Fruit fly (Drosophila melanogaster) whole organism, embryonic: ENCODE data around the gene mRpL14.

Source experiments
- CG14860 ChIP-seq: fragments of 200-800 bp; sonication (Bioruptor generic); IDR thresholded peaks from 3 replicates; pipeline ENCODE4 v1.3.6; 2022; ENCODE audit warnings: missing biosample characterization, missing genetic modification characterization; ENCODE audit not compliant: partially characterized antibody
- CG2199 ChIP-seq: fragments of 200-800 bp; sonication (Bioruptor generic); IDR thresholded peaks from 3 replicates; pipeline ENCODE4 v1.3.6; 2022; ENCODE audit warnings: missing biosample characterization, missing genetic modification characterization
- CG32772 ChIP-seq: fragments of 200-800 bp; sonication (Bioruptor generic); IDR thresholded peaks from 2 replicates; pipeline ENCODE4 v1.3.6; 2022; ENCODE audit warnings: missing biosample characterization, missing genetic modification characterization
- E2f2 ChIP-seq: fragments of 200-800 bp; sonication (Bioruptor generic); IDR thresholded peaks from 2 replicates; pipeline ENCODE4 v1.3.6; 2022; ENCODE audit warnings: missing biosample characterization, missing genetic modification characterization
- Fer2 ChIP-seq: fragments of 200-800 bp; sonication (Bioruptor generic); optimal IDR thresholded peaks from 2 replicates; lab custom pipeline; 2018; ENCODE audit warnings: missing biosample characterization, mild to moderate bottlenecking, missing genetic modification characterization, moderate library complexity
- Hmx ChIP-seq: fragments of 200-800 bp; sonication (Bioruptor generic); optimal IDR thresholded peaks from 2 replicates; lab custom pipeline; 2016; ENCODE audit warnings: missing biosample characterization, missing genetic modification characterization
- Six4 ChIP-seq: fragments of 200-800 bp; sonication (Bioruptor generic); optimal IDR thresholded peaks from 2 replicates; lab custom pipeline; 2016; ENCODE audit warnings: missing biosample characterization, missing genetic modification characterization
- ap ChIP-seq: fragments of 200-800 bp; sonication (Bioruptor generic); IDR thresholded peaks from 2 replicates; pipeline ENCODE4 v1.3.6; 2022; ENCODE audit warnings: missing biosample characterization, missing genetic modification characterization
- crol ChIP-seq: fragments of 200-800 bp; sonication (Bioruptor generic); IDR thresholded peaks from 2 replicates; pipeline ENCODE4 v1.3.6; 2022; ENCODE audit warnings: missing biosample characterization, missing genetic modification characterization
- dpn ChIP-seq, 2 experiments: fragments of 200-800 bp; sonication (Bioruptor generic); optimal IDR thresholded peaks; 3 replicates each; lab custom pipeline; 2016; ENCODE audit warnings: missing biosample characterization in 2 of 2, missing genetic modification characterization in 2 of 2
- h ChIP-seq: fragments of >200 bp; optimal IDR thresholded peaks from 2 replicates; lab custom pipeline; 2017
- her ChIP-seq: fragments of 200-800 bp; sonication (Bioruptor generic); optimal IDR thresholded peaks from 2 replicates; lab custom pipeline; 2016; ENCODE audit warnings: missing biosample characterization, missing genetic modification characterization
- sug ChIP-seq: fragments of 200-800 bp; optimal IDR thresholded peaks from 2 replicates; lab custom pipeline; 2019; ENCODE audit warnings: missing biosample characterization, mild to moderate bottlenecking, missing genetic modification characterization, moderate library complexity

DNA sequence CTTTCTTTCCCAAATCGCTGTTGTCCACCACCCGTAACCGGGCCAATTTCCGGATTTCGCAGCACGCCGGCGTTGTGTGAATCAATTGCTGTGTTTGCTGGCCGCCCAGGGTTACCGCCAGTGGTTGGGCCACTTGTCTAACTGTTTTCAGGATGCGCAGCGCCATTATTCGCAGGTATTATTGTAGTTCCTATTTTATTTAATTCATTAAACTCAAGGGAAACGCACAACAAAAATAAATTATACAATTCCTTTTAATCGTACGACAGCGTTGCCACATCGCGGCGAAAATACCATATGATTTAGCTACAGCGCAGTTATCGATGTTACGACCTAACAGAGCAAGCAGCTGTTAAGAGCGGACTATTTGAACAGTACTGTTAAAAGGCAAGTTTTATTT, at the start of gene mRpL14:
- TF ChIP-seq CG2199 (no peak), her (GFP tag; lab: Kevin White, UChicago) (no peak), E2f2 (GFP tag; lab: Robert Waterston, UW) (peak; percentile 78), CG14860 (GFP tag; lab: Robert Waterston, UW) (no peak), Fer2 (tag; lab: Kevin White, UChicago) (no peak), Hmx (no peak), dpn (GFP tag; optimal IDR thresholded peaks at IDR 0.05; lab: Kevin White, UChicago) (no peak), Six4 (GFP tag; lab: Kevin White, UChicago) (no peak), h (lab: Kevin White, UChicago) (no peak), ap (GFP tag; lab: Robert Waterston, UW) (no peak), crol (GFP tag; lab: Robert Waterston, UW) (no peak), CG32772 (no peak), sug (no peak)
